Fruit fly (Drosophila melanogaster): ENCODE measurements around the gene PMCA.

The PMCA gene

DNA sequence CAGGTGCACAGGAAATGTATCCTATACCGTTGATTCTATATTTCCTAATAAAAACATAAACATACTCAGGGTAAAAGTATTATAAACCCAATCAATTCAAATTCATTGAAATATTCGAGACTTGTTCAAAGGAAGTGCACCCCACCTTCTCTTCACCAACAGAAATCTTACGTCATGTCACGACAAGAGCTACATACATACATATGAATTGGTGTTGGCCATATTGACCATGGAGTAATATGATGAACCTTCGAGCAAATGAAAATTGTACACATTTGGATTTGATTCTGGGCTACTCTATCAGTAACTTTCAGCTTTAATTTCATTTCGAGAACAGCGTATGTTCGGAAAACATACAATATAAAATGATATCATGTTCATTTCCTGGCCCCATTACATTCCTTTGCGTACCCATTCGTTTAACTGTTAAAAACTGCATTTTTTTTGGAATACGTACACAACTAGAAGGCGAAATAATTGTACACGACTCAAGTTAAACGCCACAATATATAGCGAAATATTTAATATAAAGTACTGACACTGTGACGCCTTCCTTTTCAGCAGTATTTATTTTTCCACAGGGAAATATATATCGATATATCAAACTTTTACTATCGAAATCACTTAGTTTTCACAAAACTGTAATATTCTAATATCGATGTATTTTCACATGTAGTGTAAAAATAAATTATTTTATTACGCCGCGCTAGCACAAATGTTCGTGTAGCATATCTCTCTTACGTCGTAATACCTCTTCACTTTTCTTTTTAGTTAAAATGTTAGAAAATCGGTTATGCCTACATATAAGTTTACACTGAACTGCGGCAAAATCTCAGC, at the start of gene PMCA (continued):
- peak; percentile 54; the same call in 1 of the 2 replicates for TF ChIP-seq nerfin-2 (GFP tag; IDR thresholded peaks at IDR 0.05; ENCODE audit: partially characterized antibody)
- TF ChIP-seq CG6175 (GFP tag; IDR thresholded peaks at IDR 0.05) = no peak
- TF ChIP-seq CG9437 (GFP tag; optimal IDR thresholded peaks at IDR 0.05) = peak; percentile 98
- TF ChIP-seq Nf-YC (tag; optimal IDR thresholded peaks at IDR 0.05) = no peak
- no peak for TF ChIP-seq CG3281 (GFP tag; optimal IDR thresholded peaks at IDR 0.05)
- no peak for TF ChIP-seq ATbp (GFP tag; optimal IDR thresholded peaks at IDR 0.05)
- TF ChIP-seq Ptx1 (GFP tag; IDR thresholded peaks at IDR 0.05) = no peak
- no peak for TF ChIP-seq en (GFP tag; optimal IDR thresholded peaks at IDR 0.05)
- TF ChIP-seq bsh (GFP tag; optimal IDR thresholded peaks at IDR 0.05) = no peak
- no peak for TF ChIP-seq H2.0 (GFP tag; IDR thresholded peaks at IDR 0.05)
- peak; percentile 84 for TF ChIP-seq Scr (GFP tag; IDR thresholded peaks at IDR 0.05; ENCODE audit: partially characterized antibody)
- TF ChIP-seq Gug (GFP tag; IDR thresholded peaks at IDR 0.05) = no peak
- TF ChIP-seq pb (GFP tag; optimal IDR thresholded peaks at IDR 0.05) = no peak
- TF ChIP-seq D19A (tag; optimal IDR thresholded peaks at IDR 0.05) = no peak
- no peak for TF ChIP-seq ab (GFP tag; optimal IDR thresholded peaks at IDR 0.05)
- no peak for TF ChIP-seq CG8478 (optimal IDR thresholded peaks at IDR 0.05)
- TF ChIP-seq ssp (GFP tag; IDR thresholded peaks at IDR 0.05) = no peak
- TF ChIP-seq sr (GFP tag; IDR thresholded peaks at IDR 0.05) = no peak
- peak; percentile 39 for TF ChIP-seq CG1603 (tag; optimal IDR thresholded peaks at IDR 0.05)
- no peak for TF ChIP-seq Oli (tag; optimal IDR thresholded peaks at IDR 0.05)
- TF ChIP-seq Usf (GFP tag; optimal IDR thresholded peaks at IDR 0.05) = no peak
- no peak for TF ChIP-seq Poxn (GFP tag; IDR thresholded peaks at IDR 0.05)
- TF ChIP-seq dmrt11E (tag; optimal IDR thresholded peaks at IDR 0.05) = no peak
- peak; percentile 98 for TF ChIP-seq CG3995 (GFP tag; optimal IDR thresholded peaks at IDR 0.05)
- no peak for TF ChIP-seq nom (GFP tag; optimal IDR thresholded peaks at IDR 0.05)
- no peak for TF ChIP-seq CG8944 (GFP tag; optimal IDR thresholded peaks at IDR 0.05)
- TF ChIP-seq CG12769 (tag; optimal IDR thresholded peaks at IDR 0.05) = no peak
- no peak for TF ChIP-seq dysf (GFP tag; IDR thresholded peaks at IDR 0.05)
- no peak for TF ChIP-seq h (optimal IDR thresholded peaks at IDR 0.05)
- peak; percentile 68; the same call in 2 of the 3 replicates for TF ChIP-seq vnd (GFP tag; IDR thresholded peaks at IDR 0.05; ENCODE audit: partially characterized antibody)
- TF ChIP-seq CG32772 (GFP tag; IDR thresholded peaks at IDR 0.05) = no peak
- no peak for TF ChIP-seq disco-r (GFP tag; optimal IDR thresholded peaks at IDR 0.05)
- TF ChIP-seq sc (optimal IDR thresholded peaks at IDR 0.05) = no peak
- no peak for TF ChIP-seq sc (GFP tag; optimal IDR thresholded peaks at IDR 0.05)
- TF ChIP-seq vvl (GFP tag; IDR thresholded peaks at IDR 0.05) = no peak
- TF ChIP-seq gcm (GFP tag; optimal IDR thresholded peaks at IDR 0.05) = no peak
- TF ChIP-seq fd64A (GFP tag; optimal IDR thresholded peaks at IDR 0.05) = no peak
- TF ChIP-seq CG11247 (GFP tag; IDR thresholded peaks at IDR 0.05) = no peak
- TF ChIP-seq CG10462 (GFP tag; optimal IDR thresholded peaks at IDR 0.05) = no peak
- no peak for TF ChIP-seq ewg (GFP tag; optimal IDR thresholded peaks at IDR 0.05)
- TF ChIP-seq CG11560 (tag; IDR thresholded peaks at IDR 0.05) = no peak
- no peak for TF ChIP-seq Deaf1 (tag; optimal IDR thresholded peaks at IDR 0.05)
- peak; percentile 76; the same call in 1 of the 2 replicates for TF ChIP-seq bbx (GFP tag; IDR thresholded peaks at IDR 0.05; ENCODE audit: partially characterized antibody)
- no peak for TF ChIP-seq D19B (GFP tag; optimal IDR thresholded peaks at IDR 0.05)
- no peak for TF ChIP-seq nerfin-1 (tag; optimal IDR thresholded peaks at IDR 0.05)
- TF ChIP-seq CG2129 (GFP tag; IDR thresholded peaks at IDR 0.05; ENCODE audit: partially characterized antibody) = peak; percentile 49; the same call in 1 of the 2 replicates
- TF ChIP-seq CG14710 (tag; optimal IDR thresholded peaks at IDR 0.05) = no peak
- no peak for TF ChIP-seq CG3065 (GFP tag; optimal IDR thresholded peaks at IDR 0.05)
- no peak for TF ChIP-seq wor (GFP tag; IDR thresholded peaks at IDR 0.05)
- peak; percentile 76 for TF ChIP-seq HLH4C (GFP tag; IDR thresholded peaks at IDR 0.05; ENCODE audit: partially characterized antibody)

All from whole organism, embryonic.